Fruit fly (Drosophila melanogaster) whole organism, adult: ENCODE measurements around the gene CG13021.
A peak's percentile ranks its signal among the peaks of the same experiment; 100 is the strongest.

Experiments
- CG11617 ChIP-seq: fragments of 200-800 bp; sonication (Bioruptor generic); optimal IDR thresholded peaks from 2 replicates; lab custom pipeline; 2017; ENCODE audit warnings: mild to moderate bottlenecking, missing biosample characterization, missing genetic modification reagents, missing genetic modification characterization
- CG12768 ChIP-seq: fragments of 200-800 bp; sonication (Bioruptor generic); optimal IDR thresholded peaks from 2 replicates; lab custom pipeline; 2017; ENCODE audit warnings: missing biosample characterization, missing genetic modification characterization, mild to moderate bottlenecking, moderate library complexity, missing genetic modification reagents
- CG14711 ChIP-seq: fragments of 200-800 bp; sonication (Bioruptor generic); optimal IDR thresholded peaks from 2 replicates; lab custom pipeline; 2018; ENCODE audit warnings: missing biosample characterization, mild to moderate bottlenecking, missing genetic modification characterization, moderate library complexity
- CG1620 ChIP-seq: fragments of 200-800 bp; sonication (Bioruptor generic); optimal IDR thresholded peaks from 2 replicates; lab custom pipeline; 2016; ENCODE audit warnings: missing biosample characterization, missing genetic modification characterization
- CG33017 ChIP-seq: fragments of 200-800 bp; sonication (Bioruptor generic); optimal IDR thresholded peaks from 2 replicates; lab custom pipeline; 2018; ENCODE audit warnings: missing biosample characterization, mild to moderate bottlenecking, missing genetic modification characterization, moderate library complexity
- CG5204 ChIP-seq: fragments of 200-800 bp; sonication (Bioruptor generic); optimal IDR thresholded peaks from 2 replicates; lab custom pipeline; 2016; ENCODE audit warnings: missing biosample characterization, missing genetic modification characterization
- CG7045 ChIP-seq: fragments of 200-800 bp; sonication (Bioruptor generic); optimal IDR thresholded peaks from 2 replicates; lab custom pipeline; 2017; ENCODE audit warnings: missing biosample characterization, mild to moderate bottlenecking, missing genetic modification characterization
- CG7101 ChIP-seq: fragments of 200-800 bp; sonication (Bioruptor generic); optimal IDR thresholded peaks from 2 replicates; lab custom pipeline; 2018; ENCODE audit warnings: missing biosample characterization, mild to moderate bottlenecking, missing genetic modification characterization, moderate library complexity
- Clk ChIP-seq: fragments of 200-800 bp; sonication (Bioruptor generic); optimal IDR thresholded peaks from 2 replicates; lab custom pipeline; 2017; ENCODE audit warnings: missing biosample characterization, missing genetic modification characterization
- Crg-1 ChIP-seq: fragments of 200-800 bp; sonication (Bioruptor generic); optimal IDR thresholded peaks from 2 replicates; lab custom pipeline; 2016; ENCODE audit warnings: missing biosample characterization, missing genetic modification characterization
- Hr96 ChIP-seq: fragments of 200-800 bp; sonication (Bioruptor generic); optimal IDR thresholded peaks from 2 replicates; lab custom pipeline; 2016; ENCODE audit warnings: missing biosample characterization, missing genetic modification characterization
- Mnt ChIP-seq: fragments of 200-800 bp; sonication (Bioruptor generic); optimal IDR thresholded peaks from 2 replicates; lab custom pipeline; 2016; ENCODE audit warnings: missing biosample characterization, mild to moderate bottlenecking, missing genetic modification characterization
- bab1 ChIP-seq: fragments of 200-800 bp; sonication (Bioruptor generic); optimal IDR thresholded peaks from 3 replicates; lab custom pipeline; 2019; ENCODE audit warnings: missing biosample characterization, mild to moderate bottlenecking, missing genetic modification characterization, moderate library complexity
- cic ChIP-seq: fragments of 200-800 bp; sonication (Bioruptor generic); optimal IDR thresholded peaks from 2 replicates; lab custom pipeline; 2017; ENCODE audit warnings: missing biosample characterization, mild to moderate bottlenecking, missing genetic modification characterization, moderate library complexity
- cnc ChIP-seq, 2 experiments: fragments of >200 bp; optimal IDR thresholded peaks; 2 replicates each; lab custom pipeline; 2017
- kay ChIP-seq: fragments of 200-800 bp; sonication (Bioruptor generic); peaks from one replicate; lab custom pipeline; 2016; ENCODE audit warnings: missing biosample characterization, missing genetic modification characterization, borderline replicate concordance
- ovo ChIP-seq: fragments of 200-800 bp; sonication (Bioruptor generic); optimal IDR thresholded peaks from 2 replicates; lab custom pipeline; 2016; ENCODE audit warnings: missing biosample characterization, missing genetic modification characterization
- pad ChIP-seq: fragments of 200-800 bp; sonication (Bioruptor generic); optimal IDR thresholded peaks from 3 replicates; lab custom pipeline; 2017; ENCODE audit warnings: missing biosample characterization, missing genetic modification characterization, mild to moderate bottlenecking, moderate library complexity, missing genetic modification reagents
- tj ChIP-seq: fragments of 200-800 bp; sonication (Bioruptor generic); optimal IDR thresholded peaks from 3 replicates; lab custom pipeline; 2017; ENCODE audit warnings: missing biosample characterization, mild to moderate bottlenecking, missing genetic modification characterization, moderate library complexity
- toe ChIP-seq: fragments of 200-800 bp; sonication (Bioruptor generic); optimal IDR thresholded peaks from 2 replicates; lab custom pipeline; 2016; ENCODE audit warnings: missing biosample characterization, missing genetic modification characterization

The CG13021 gene

DNA sequence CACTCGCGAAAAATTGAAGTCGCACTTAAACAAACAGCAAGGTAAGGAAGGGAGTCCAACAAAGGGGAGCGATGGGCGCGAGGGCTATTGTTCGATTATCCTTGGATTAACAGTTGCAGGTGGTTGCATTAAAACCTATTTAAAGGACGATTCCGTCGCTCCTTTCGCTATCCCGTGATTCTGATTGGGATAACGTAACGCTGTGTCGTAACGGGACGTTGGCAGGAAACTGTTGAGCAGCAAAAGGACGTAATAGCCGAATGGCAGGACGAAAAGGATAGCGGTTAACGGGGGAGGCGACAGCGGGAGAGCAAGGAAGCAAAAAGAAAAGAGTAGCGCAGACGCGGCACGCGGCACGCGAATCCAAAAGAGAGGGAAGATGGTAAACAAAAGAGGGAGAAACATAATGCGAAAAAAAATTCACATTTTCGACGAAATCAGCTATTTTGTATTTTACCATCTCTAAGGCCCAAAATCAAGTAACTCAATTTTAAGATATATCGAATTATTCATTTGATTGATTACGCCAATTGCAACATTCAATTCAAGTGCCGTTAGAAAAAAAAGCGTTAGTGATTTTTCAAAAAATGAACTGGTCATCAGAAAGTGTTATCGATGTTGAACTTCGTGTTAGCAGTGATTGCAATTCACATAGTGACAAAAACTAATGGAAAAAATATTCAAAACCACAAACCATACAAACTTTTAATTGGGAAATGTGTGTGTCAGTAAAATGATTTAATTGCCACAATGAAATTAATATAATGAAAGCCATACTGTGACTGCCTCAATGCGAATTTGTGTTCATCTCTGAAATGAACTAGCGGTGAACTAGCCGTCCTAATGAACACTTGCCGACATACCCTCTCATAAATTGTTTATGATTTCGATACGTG, 31.7 kb upstream of the CG13021 start, which contains the start of the genes CG10804 and CG10802:
Gene CG10804 (minus strand): TSS at position 204 of the 896 bp plus-strand sequence.
Gene CG10802 (plus strand): TSS at position 847 of the 896 bp plus-strand sequence.
- peak; percentile 32 for TF ChIP-seq CG33017 (tag; lab: Kevin White, UChicago)
- TF ChIP-seq toe = peak; percentile 76
- TF ChIP-seq CG1620 (GFP tag; lab: Kevin White, UChicago) = peak; percentile 91
- no peak for TF ChIP-seq cic
- peak; percentile 19 for TF ChIP-seq Clk (GFP tag; lab: Kevin White, UChicago)
- TF ChIP-seq ovo = peak; percentile 85
- no peak for TF ChIP-seq Hr96 (GFP tag; lab: Kevin White, UChicago)
- peak; percentile 69 for TF ChIP-seq Mnt
- peak; percentile 57 for TF ChIP-seq CG11617 (GFP tag; lab: Kevin White, UChicago)
- peak; percentile 91 for TF ChIP-seq bab1
- TF ChIP-seq CG14711 = peak; percentile 73
- TF ChIP-seq tj = peak; percentile 89
- TF ChIP-seq CG7045 (GFP tag; lab: Kevin White, UChicago) = no peak
- TF ChIP-seq cnc (optimal IDR thresholded peaks at IDR 0.05; lab: Kevin White, UChicago) = no peak
- TF ChIP-seq CG7101 (tag; lab: Kevin White, UChicago) = peak; percentile 73
- TF ChIP-seq CG5204 (GFP tag; lab: Kevin White, UChicago) = peak; percentile 80
- TF ChIP-seq Crg-1 (GFP tag; lab: Kevin White, UChicago) = peak; percentile 75
- peak; percentile 39 for TF ChIP-seq CG12768 (GFP tag; lab: Kevin White, UChicago)
- TF ChIP-seq pad (GFP tag; lab: Kevin White, UChicago) = peak; percentile 37
- TF ChIP-seq kay (GFP tag; lab: Kevin White, UChicago) = no peak

- TF ChIP-seq tj = peak; percentile 47
- no peak for TF ChIP-seq CG7101 (tag; lab: Kevin White, UChicago)
- peak; percentile 43 for TF ChIP-seq bab1
- TF ChIP-seq CG12768 (GFP tag; lab: Kevin White, UChicago) = no peak
- TF ChIP-seq Crg-1 (GFP tag; lab: Kevin White, UChicago) = no peak
- peak; percentile 22 for TF ChIP-seq toe
- no peak for TF ChIP-seq kay (GFP tag; lab: Kevin White, UChicago)
- no peak for TF ChIP-seq Clk (GFP tag; lab: Kevin White, UChicago)
- peak; percentile 2 for TF ChIP-seq CG14711
- no peak for TF ChIP-seq CG33017 (tag; lab: Kevin White, UChicago)
- TF ChIP-seq CG5204 (GFP tag; lab: Kevin White, UChicago) = peak; percentile 8
- no peak for TF ChIP-seq cnc (optimal IDR thresholded peaks at IDR 0.05; lab: Kevin White, UChicago)
- peak; percentile 63 for TF ChIP-seq Mnt
- no peak for TF ChIP-seq pad (GFP tag; lab: Kevin White, UChicago)
Observed at dm6 chrX:3485304-3485703, 28.8 kb upstream of the CG13021 start, which contains the start of the genes CG14270 and CG10803. Gene CG14270, minus strand, starts transcription at chrX:3485378. Gene CG10803, plus strand, starts transcription at chrX:3485650.

DNA sequence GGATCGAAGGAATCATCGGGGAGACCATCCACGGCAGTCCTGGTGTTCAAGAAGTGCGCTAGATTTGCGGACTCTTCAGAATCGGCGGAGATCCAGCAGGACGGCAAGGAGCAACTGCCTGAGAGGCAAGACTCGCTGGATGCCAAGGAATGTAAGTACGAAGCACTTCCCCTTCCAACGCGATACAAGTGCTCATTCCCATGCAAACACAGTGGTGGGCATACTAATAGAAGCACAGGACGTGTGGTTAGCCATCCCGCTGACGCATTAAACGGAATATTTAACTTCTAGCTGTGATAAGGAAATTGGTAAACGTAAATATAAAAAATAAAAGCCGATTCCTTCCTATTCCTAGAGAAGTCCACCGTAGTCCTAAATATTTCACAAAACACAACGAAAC, 28.2 kb upstream of the CG13021 start:
- TF ChIP-seq CG7101 (tag; lab: Kevin White, UChicago) (no peak), Mnt (no peak), CG33017 (tag; lab: Kevin White, UChicago) (no peak), cic (no peak), Crg-1 (GFP tag; lab: Kevin White, UChicago) (no peak), CG1620 (GFP tag; lab: Kevin White, UChicago) (no peak), toe (no peak)

- TF ChIP-seq pad (GFP tag; lab: Kevin White, UChicago) (no peak), CG1620 (GFP tag; lab: Kevin White, UChicago) (no peak), Crg-1 (GFP tag; lab: Kevin White, UChicago) (no peak), CG5204 (GFP tag; lab: Kevin White, UChicago) (no peak), CG12768 (GFP tag; lab: Kevin White, UChicago) (no peak), cnc (optimal IDR thresholded peaks at IDR 0.05; lab: Kevin White, UChicago) (no peak), Clk (GFP tag; lab: Kevin White, UChicago) (no peak), CG7045 (GFP tag; lab: Kevin White, UChicago) (no peak), kay (GFP tag; lab: Kevin White, UChicago) (no peak), cic (no peak)
Observed at dm6 chrX:3504251-3504650, 9.9 kb upstream of the CG13021 start.

dm6 chrX:3504751-3505150, 9.4 kb upstream of the CG13021 start, which contains the start of gene Gas8:
Gene Gas8, minus strand, starts transcription at chrX:3504851.
- no peak for TF ChIP-seq Crg-1 (GFP tag; lab: Kevin White, UChicago)

- TF ChIP-seq Mnt = peak; percentile 88
- no peak for TF ChIP-seq CG11617 (GFP tag; lab: Kevin White, UChicago)
- no peak for TF ChIP-seq CG7045 (GFP tag; lab: Kevin White, UChicago)
Observed at dm6 chrX:3530696-3531095, 16.6 kb downstream of the CG13021 start.

dm6 chrX:3538775-3539174, 24.7 kb downstream of the CG13021 start:
- TF ChIP-seq cic = no peak
- TF ChIP-seq CG14711 = no peak
- TF ChIP-seq kay (GFP tag; lab: Kevin White, UChicago) = no peak
- no peak for TF ChIP-seq CG7045 (GFP tag; lab: Kevin White, UChicago)
- TF ChIP-seq CG11617 (GFP tag; lab: Kevin White, UChicago) = no peak
- no peak for TF ChIP-seq CG7101 (tag; lab: Kevin White, UChicago)
